Worm (Caenorhabditis elegans) whole organism, L4 larva: ENCODE results near the gene nhr-100.

Source experiments
- lin-13 ChIP-seq: fragments of 150-350 bp; optimal IDR thresholded peaks from 2 replicates; lab custom pipeline; 2014; ENCODE audit warnings: missing biosample characterization, missing genetic modification reagents, missing genetic modification characterization
- mdl-1 ChIP-seq, 2 experiments: fragments of 150-350 bp in 1 of 2; sonication (generic microtip) in 1 of 2; optimal IDR thresholded peaks; 2 replicates each; lab custom pipeline; 2014 to 2017; ENCODE audit warnings: missing biosample characterization in 2 of 2, missing genetic modification characterization in 2 of 2
- mep-1 ChIP-seq: fragments of 150-350 bp; sonication (generic microtip); optimal IDR thresholded peaks from 3 replicates; lab custom pipeline; 2014; ENCODE audit warnings: missing biosample characterization, missing genetic modification characterization
- saeg-2 ChIP-seq: fragments of 200-800 bp; sonication (Bioruptor generic); IDR thresholded peaks from 2 replicates; pipeline ENCODE4 v1.3.6; 2022; ENCODE audit warnings: missing genetic modification reagents, missing genetic modification characterization, missing compliant biosample characterization
- spr-1 ChIP-seq: sonication (generic microtip); optimal IDR thresholded peaks from 2 replicates; lab custom pipeline; 2016; ENCODE audit warnings: mild to moderate bottlenecking, missing genetic modification characterization, missing compliant biosample characterization
- unc-130 ChIP-seq: sonication (generic microtip); optimal IDR thresholded peaks from 2 replicates; lab custom pipeline; 2016; ENCODE audit warnings: missing genetic modification reagents, missing genetic modification characterization, missing compliant biosample characterization

- TF ChIP-seq lin-13 (GFP tag; lab: Kevin White, UChicago) (no peak), spr-1 (tag; lab: Kevin White, UChicago) (no peak), mep-1 (no peak), saeg-2 (GFP tag; lab: Robert Waterston, UW) (no peak), mdl-1 (tag; optimal IDR thresholded peaks at IDR 0.05; lab: Kevin White, UChicago) (no peak), unc-130 (GFP tag; lab: Kevin White, UChicago) (no peak)
These were observed 14.2 kb upstream of the nhr-100 start for ce11 chrIV:9714264-9714663.
